Worm (Caenorhabditis elegans) whole organism, L4 larva: ENCODE data around the gene F58A6.5.
A peak's percentile ranks its signal among the peaks of the same experiment; 100 is the strongest.

Experiments used
- F26F4.8 ChIP-seq: fragments of 200-800 bp; sonication (Bioruptor generic); conservative IDR thresholded peaks from 2 replicates; pipeline ENCODE4 v1.3.6; 2022; ENCODE audit warnings: missing genetic modification characterization, missing compliant biosample characterization
- F37D6.2 ChIP-seq: sonication (generic microtip); optimal IDR thresholded peaks from 2 replicates; lab custom pipeline; 2016; ENCODE audit warnings: mild to moderate bottlenecking, missing genetic modification characterization, missing compliant biosample characterization
- F44E2.7 ChIP-seq: fragments of 200-800 bp; sonication (Bioruptor generic); IDR thresholded peaks from 2 replicates; pipeline ENCODE4 v2.1.2; 2022; ENCODE audit warnings: missing genetic modification characterization, missing compliant biosample characterization
- Y48G9A.11 ChIP-seq: fragments of 200-800 bp; sonication (Bioruptor generic); IDR thresholded peaks from 2 replicates; pipeline ENCODE4 v1.3.6; 2022; ENCODE audit warnings: missing genetic modification reagents, missing genetic modification characterization, missing compliant biosample characterization
- aly-2 ChIP-seq: sonication (generic microtip); optimal IDR thresholded peaks from 2 replicates; lab custom pipeline; 2018; ENCODE audit warnings: missing biosample characterization, missing genetic modification characterization
- ceh-20 ChIP-seq: fragments of 200-800 bp; sonication (Bioruptor generic); IDR thresholded peaks from 2 replicates; pipeline ENCODE4 v1.3.6; 2022; ENCODE audit warnings: missing genetic modification reagents, missing genetic modification characterization, missing compliant biosample characterization
- ces-1 ChIP-seq: fragments of 150-350 bp; sonication (generic microtip); optimal IDR thresholded peaks from 4 replicates; lab custom pipeline; 2014; ENCODE audit warnings: missing biosample characterization, missing genetic modification reagents, missing genetic modification characterization
- daf-12 ChIP-seq: fragments of 150-350 bp; optimal IDR thresholded peaks from 2 replicates; lab custom pipeline; 2014; ENCODE audit warnings: missing biosample characterization, missing genetic modification reagents, missing genetic modification characterization
- dmd-8 ChIP-seq: fragments of 200-800 bp; sonication (Bioruptor generic); IDR thresholded peaks from 2 replicates; pipeline ENCODE4 v1.3.6; 2022; ENCODE audit warnings: missing genetic modification characterization, missing compliant biosample characterization
- dmd-9 ChIP-seq: fragments of 200-800 bp; sonication (Bioruptor generic); IDR thresholded peaks from 2 replicates; pipeline ENCODE4 v1.3.6; 2022; ENCODE audit warnings: missing genetic modification reagents, missing genetic modification characterization, missing compliant biosample characterization
- duxl-1 ChIP-seq: sonication (generic microtip); optimal IDR thresholded peaks from 2 replicates; lab custom pipeline; 2016; ENCODE audit warnings: mild to moderate bottlenecking, missing genetic modification characterization, moderate library complexity, missing compliant biosample characterization; ENCODE audit not compliant: poor library complexity
- dve-1 ChIP-seq: sonication (generic microtip); optimal IDR thresholded peaks from 2 replicates; lab custom pipeline; 2017; ENCODE audit warnings: antibody characterized with exemption, mild to moderate bottlenecking, missing genetic modification characterization, missing compliant biosample characterization; ENCODE audit not compliant: insufficient read depth
- egl-27 ChIP-seq: sonication (generic microtip); optimal IDR thresholded peaks from 3 replicates; lab custom pipeline; 2017; ENCODE audit warnings: missing biosample characterization, missing genetic modification reagents, missing genetic modification characterization
- hmg-1.1 ChIP-seq: fragments of 200-800 bp; sonication (Bioruptor generic); IDR thresholded peaks from 2 replicates; pipeline ENCODE4 v1.3.6; 2022; ENCODE audit warnings: missing genetic modification reagents, missing genetic modification characterization, missing compliant biosample characterization
- lim-7 ChIP-seq: fragments of 200-800 bp; sonication (Bioruptor generic); IDR thresholded peaks from 2 replicates; pipeline ENCODE4 v1.3.6; 2022; ENCODE audit warnings: missing genetic modification characterization, missing compliant biosample characterization
- lin-13 ChIP-seq: fragments of 150-350 bp; optimal IDR thresholded peaks from 2 replicates; lab custom pipeline; 2014; ENCODE audit warnings: missing biosample characterization, missing genetic modification reagents, missing genetic modification characterization
- lin-15B ChIP-seq: fragments of 150-350 bp; sonication (generic microtip); optimal IDR thresholded peaks from 3 replicates; lab custom pipeline; 2014; ENCODE audit warnings: missing biosample characterization, missing genetic modification characterization
- lin-29 ChIP-seq: fragments of 200-800 bp; sonication (Bioruptor generic); IDR thresholded peaks from 2 replicates; pipeline ENCODE4 v1.3.6; 2022; ENCODE audit warnings: missing genetic modification reagents, missing genetic modification characterization, missing compliant biosample characterization
- madf-9 ChIP-seq: fragments of 200-800 bp; sonication (Bioruptor generic); conservative IDR thresholded peaks from 2 replicates; pipeline ENCODE4 v1.3.6; 2022; ENCODE audit warnings: missing genetic modification reagents, missing genetic modification characterization, missing compliant biosample characterization
- mdl-1 ChIP-seq, 2 experiments: fragments of 150-350 bp in 1 of 2; sonication (generic microtip) in 1 of 2; optimal IDR thresholded peaks; 2 replicates each; lab custom pipeline; 2014 to 2017; ENCODE audit warnings: missing biosample characterization in 2 of 2, missing genetic modification characterization in 2 of 2
- mdt-29 ChIP-seq: fragments of 200-800 bp; sonication (Bioruptor generic); IDR thresholded peaks from 2 replicates; pipeline ENCODE4 v1.3.6; 2022; ENCODE audit warnings: missing genetic modification reagents, missing genetic modification characterization, missing compliant biosample characterization
- mes-2 ChIP-seq: sonication (generic microtip); optimal IDR thresholded peaks from 2 replicates; lab custom pipeline; 2016; ENCODE audit warnings: missing genotype, mild to moderate bottlenecking, missing genetic modification characterization, missing compliant biosample characterization; ENCODE audit not compliant: poor library complexity, severe bottlenecking
- mxl-2 ChIP-seq: fragments of 200-800 bp; sonication (Bioruptor generic); conservative IDR thresholded peaks from 2 replicates; pipeline ENCODE4 v1.3.6; 2022; ENCODE audit warnings: missing genetic modification reagents, missing genetic modification characterization, missing compliant biosample characterization
- nhr-11 ChIP-seq: fragments of 150-350 bp; optimal IDR thresholded peaks from 2 replicates; lab custom pipeline; 2014; ENCODE audit warnings: missing biosample characterization, missing genetic modification characterization
- nhr-237 ChIP-seq: sonication (generic microtip); optimal IDR thresholded peaks from 2 replicates; lab custom pipeline; 2017; ENCODE audit warnings: missing biosample characterization, missing genetic modification characterization
- nhr-28 ChIP-seq: fragments of 150-350 bp; optimal IDR thresholded peaks from 2 replicates; lab custom pipeline; 2014; ENCODE audit warnings: missing biosample characterization, missing genetic modification characterization
- nhr-42 ChIP-seq: fragments of 200-800 bp; sonication (Bioruptor generic); IDR thresholded peaks from 2 replicates; pipeline ENCODE4 v1.3.6; 2022; ENCODE audit warnings: missing genetic modification characterization, missing compliant biosample characterization
- nhr-48 ChIP-seq: sonication (generic microtip); optimal IDR thresholded peaks from 2 replicates; lab custom pipeline; 2016; ENCODE audit warnings: mild to moderate bottlenecking, missing genetic modification characterization, missing compliant biosample characterization
- nhr-6 ChIP-seq: fragments of 150-350 bp; optimal IDR thresholded peaks from 2 replicates; lab custom pipeline; 2014; ENCODE audit warnings: missing biosample characterization, missing genetic modification characterization
- php-3 ChIP-seq: fragments of 200-800 bp; sonication (Bioruptor generic); IDR thresholded peaks from 2 replicates; pipeline ENCODE4 v1.3.6; 2022; ENCODE audit warnings: missing genetic modification reagents, missing genetic modification characterization, missing compliant biosample characterization
- rbr-2 ChIP-seq: sonication (generic microtip); optimal IDR thresholded peaks from 2 replicates; lab custom pipeline; 2016; ENCODE audit warnings: missing genotype, missing genetic modification characterization, missing compliant biosample characterization
- spr-1 ChIP-seq: sonication (generic microtip); optimal IDR thresholded peaks from 2 replicates; lab custom pipeline; 2016; ENCODE audit warnings: mild to moderate bottlenecking, missing genetic modification characterization, missing compliant biosample characterization
- spr-3 ChIP-seq: fragments of 200-800 bp; sonication (Bioruptor generic); optimal IDR thresholded peaks from 2 replicates; lab custom pipeline; 2018; ENCODE audit warnings: mild to moderate bottlenecking, missing genetic modification characterization, missing compliant biosample characterization
- unc-39 ChIP-seq: sonication (generic microtip); optimal IDR thresholded peaks from 2 replicates; lab custom pipeline; 2017; ENCODE audit warnings: missing biosample characterization, missing genetic modification characterization
- unc-62 ChIP-seq, 3 experiments: fragments of 150-350 bp in 1 of 3; sonication (generic microtip); optimal IDR thresholded peaks in 2 of 3; peaks in 1 of 3; 1 replicate in 1 of 3; 2 replicates in 2 of 3; lab custom pipeline; 2014 to 2017; ENCODE audit warnings: missing biosample characterization in 3 of 3, missing genetic modification characterization in 3 of 3, missing genetic modification reagents in 3 of 3, missing genotype in 1 of 3
- vab-7 ChIP-seq: fragments of 200-800 bp; sonication (Bioruptor generic); IDR thresholded peaks from 2 replicates; pipeline ENCODE4 v1.3.6; 2022; ENCODE audit warnings: missing genetic modification reagents, missing genetic modification characterization, missing compliant biosample characterization
- zfp-3 ChIP-seq: fragments of 200-800 bp; sonication (Bioruptor generic); conservative IDR thresholded peaks from 2 replicates; pipeline ENCODE4 v1.3.6; 2022; ENCODE audit warnings: missing genetic modification reagents, missing genetic modification characterization, missing compliant biosample characterization
- zip-11 ChIP-seq: fragments of 200-800 bp; sonication (Bioruptor generic); IDR thresholded peaks from 2 replicates; pipeline ENCODE4 v1.3.6; 2022; ENCODE audit warnings: missing genetic modification characterization, missing compliant biosample characterization
- zip-2 ChIP-seq: fragments of 150-350 bp; optimal IDR thresholded peaks from 2 replicates; lab custom pipeline; 2014; ENCODE audit warnings: missing biosample characterization, missing genetic modification characterization
- ztf-7 ChIP-seq: fragments of 150-350 bp; optimal IDR thresholded peaks from 2 replicates; lab custom pipeline; 2014; ENCODE audit warnings: missing biosample characterization, missing genetic modification characterization

The F58A6.5 gene

ce11 chrII:5105020-5105419 is 43.2 kb downstream of the F58A6.5 start (continued):
- TF ChIP-seq ztf-7 (tag; lab: Kevin White, UChicago) (peak; percentile 32), nhr-11 (tag; lab: Kevin White, UChicago) (peak; percentile 55), F26F4.8 (GFP tag; lab: Robert Waterston, UW) (peak; percentile 92), ces-1 (GFP tag; lab: Kevin White, UChicago) (peak; percentile 29), F44E2.7 (GFP tag; lab: Robert Waterston, UW) (peak; percentile 75), php-3 (GFP tag; lab: Robert Waterston, UW) (peak; percentile 58; the same call in 1 of the 2 replicates), mxl-2 (GFP tag; lab: Robert Waterston, UW) (peak; percentile 67; the same call in 1 of the 2 replicates), Y48G9A.11 (peak; percentile 76), madf-9 (GFP tag; lab: Robert Waterston, UW) (no peak; the same call in 1 of the 2 replicates), lin-15B (tag; lab: Kevin White, UChicago) (no peak), nhr-48 (tag; lab: Kevin White, UChicago) (peak; percentile 80), aly-2 (tag; lab: Kevin White, UChicago) (peak; percentile 4), mdt-29 (GFP tag; lab: Robert Waterston, UW) (peak; percentile 59), egl-27 (tag; lab: Kevin White, UChicago) (no peak), nhr-42 (GFP tag; lab: Robert Waterston, UW) (peak; percentile 83), zip-11 (GFP tag; lab: Robert Waterston, UW) (peak; percentile 73; the same call in 1 of the 2 replicates), ceh-20 (GFP tag; lab: Robert Waterston, UW) (peak; percentile 81; the same call in 1 of the 2 replicates), dve-1 (tag; lab: Kevin White, UChicago) (peak; percentile 72), spr-3 (peak; percentile 75), spr-1 (peak; percentile 86), lin-29 (GFP tag; lab: Robert Waterston, UW) (peak; percentile 65), hmg-1.1 (GFP tag; lab: Robert Waterston, UW) (peak; percentile 89), lin-13 (GFP tag; lab: Kevin White, UChicago) (peak; percentile 48), dmd-9 (GFP tag; lab: Robert Waterston, UW) (0 out of 2 replicates have a peak, but pooled peaks have one; percentile 30), nhr-6 (tag; lab: Kevin White, UChicago) (peak; percentile 62), duxl-1 (tag; lab: Kevin White, UChicago) (peak; percentile 85), dmd-8 (GFP tag; lab: Robert Waterston, UW) (peak; percentile 94), nhr-28 (peak; percentile 38), daf-12 (tag; lab: Kevin White, UChicago) (no peak), zip-2 (peak; percentile 60), unc-62 (GFP tag; optimal IDR thresholded peaks at IDR 0.05 in 1 of 2; lab: Kevin White, UChicago) (peak in 1 of 2 experiments; percentile 82), unc-62 (tag; optimal IDR thresholded peaks at IDR 0.05; lab: Kevin White, UChicago) (no peak), nhr-237 (tag; lab: Kevin White, UChicago) (no peak), F37D6.2 (tag; lab: Kevin White, UChicago) (peak; percentile 22), vab-7 (peak; percentile 91), lim-7 (peak; percentile 97), zfp-3 (GFP tag; lab: Robert Waterston, UW) (peak; percentile 66; the same call in 1 of the 2 replicates), mdl-1 (tag; optimal IDR thresholded peaks at IDR 0.05; lab: Kevin White, UChicago) (peak in 1 of 2 experiments; percentile 28), rbr-2 (tag; lab: Kevin White, UChicago) (peak; percentile 71), mes-2 (tag; lab: Kevin White, UChicago) (peak; percentile 92), unc-39 (no peak)
